Worm (Caenorhabditis elegans): ENCODE measurements around the gene srt-70.

srt-70 gene

ce11 chrV:5233777-5234176 lies 25.6 kb downstream of the srt-70 start, which contains the start of gene cest-32:
Gene cest-32 (minus strand): TSS chrV:5233891.
- TF ChIP-seq cebp-1 (GFP tag; IDR thresholded peaks at IDR 0.05) (peak; percentile 81), cebp-1 (tag; optimal IDR thresholded peaks at IDR 0.05) (peak; percentile 96), F23B12.7 (tag; optimal IDR thresholded peaks at IDR 0.05; ENCODE audit: insufficient read depth) (no peak)

DNA sequence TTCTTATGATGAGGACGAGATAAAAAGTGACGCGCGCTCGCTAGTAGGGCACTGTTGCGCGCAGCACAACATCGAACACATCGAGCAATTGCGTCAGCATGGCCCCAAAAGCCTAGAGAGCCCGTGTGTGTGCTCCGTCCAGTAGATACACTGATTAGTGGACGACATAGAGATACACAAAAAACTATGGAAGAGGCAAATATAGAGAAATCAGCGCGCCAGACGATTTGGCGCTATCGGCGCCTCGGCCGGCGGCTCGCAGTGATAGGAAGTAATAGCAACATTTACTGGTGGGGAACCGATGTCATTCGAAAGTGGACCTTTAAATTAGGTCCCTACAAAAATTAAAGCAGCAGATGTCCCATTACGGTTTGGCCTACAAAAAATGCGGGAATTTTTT lies 30.8 kb downstream of the srt-70 start:
- no peak for TF ChIP-seq D2030.7 (GFP tag; IDR thresholded peaks at IDR 0.05)
- 0 out of 2 replicates have a peak, but pooled peaks have one; percentile 13 for TF ChIP-seq madf-6 (GFP tag; IDR thresholded peaks at IDR 0.05)
- no peak for TF ChIP-seq C06A6.2 (GFP tag; conservative IDR thresholded peaks at IDR 0.05)
- no peak for TF ChIP-seq hmg-1.2 (GFP tag; IDR thresholded peaks at IDR 0.05)

- TF ChIP-seq mcd-1 (GFP tag; IDR thresholded peaks at IDR 0.05) = no peak
- no peak for TF ChIP-seq snpc-3.4 (tag; optimal IDR thresholded peaks at IDR 0.05)
- no peak for TF ChIP-seq ceh-91 (GFP tag; IDR thresholded peaks at IDR 0.05)
- no peak for TF ChIP-seq F57A8.1 (GFP tag; optimal IDR thresholded peaks at IDR 0.05)
- TF ChIP-seq Y95B8A.8 (GFP tag; IDR thresholded peaks at IDR 0.05) = no peak
- no peak for TF ChIP-seq madf-6 (GFP tag; IDR thresholded peaks at IDR 0.05)
- no peak for TF ChIP-seq F39B2.1 (GFP tag; IDR thresholded peaks at IDR 0.05)
Observed at ce11 chrV:5225660-5226059, 33.7 kb downstream of the srt-70 start.

- TF ChIP-seq ceh-40 (GFP tag; IDR thresholded peaks at IDR 0.05) = no peak
- TF ChIP-seq nhr-80 (tag; optimal IDR thresholded peaks at IDR 0.05) = peak; percentile 59
Observed at ce11 chrV:5223044-5223443, 36.3 kb downstream of the srt-70 start, which contains the start of gene Y49G5B.1. Gene Y49G5B.1 (plus strand): TSS chrV:5223367.

- TF ChIP-seq lsy-27 (tag; optimal IDR thresholded peaks at IDR 0.05; ENCODE audit: borderline replicate concordance, insufficient read depth) = no peak
- TF ChIP-seq F49E8.2 (tag; optimal IDR thresholded peaks at IDR 0.05; ENCODE audit: insufficient read depth) = no peak
- no peak for TF ChIP-seq akir-1 (GFP tag; optimal IDR thresholded peaks at IDR 0.05)
- TF ChIP-seq ztf-6 (GFP tag; IDR thresholded peaks at IDR 0.05) = no peak
- TF ChIP-seq egrh-3 (GFP tag; IDR thresholded peaks at IDR 0.05) = no peak
- TF ChIP-seq let-607 (tag; optimal IDR thresholded peaks at IDR 0.05) = no peak
- TF ChIP-seq aptf-2 (GFP tag; conservative IDR thresholded peaks at IDR 0.05) = no peak
- 0 out of 2 replicates have a peak, but pooled peaks have one; percentile 72 for TF ChIP-seq nfya-2 (GFP tag; IDR thresholded peaks at IDR 0.05)
- no peak for TF ChIP-seq attf-6 (GFP tag; IDR thresholded peaks at IDR 0.05)
- peak; percentile 93 for TF ChIP-seq nfyb-1 (GFP tag; IDR thresholded peaks at IDR 0.05)
- TF ChIP-seq B0035.1 (tag; optimal IDR thresholded peaks at IDR 0.05) = no peak
Observed at ce11 chrV:5213674-5214073, 45.7 kb downstream of the srt-70 start.

All from whole organism, young adult.